Fruit fly (Drosophila melanogaster) whole organism, adult: ENCODE results near the gene GlnRS.

Experiments used
- CG11617 ChIP-seq: fragments of 200-800 bp; sonication (Bioruptor generic); optimal IDR thresholded peaks from 2 replicates; lab custom pipeline; 2017; ENCODE audit warnings: mild to moderate bottlenecking, missing biosample characterization, missing genetic modification reagents, missing genetic modification characterization
- CG12768 ChIP-seq: fragments of 200-800 bp; sonication (Bioruptor generic); optimal IDR thresholded peaks from 2 replicates; lab custom pipeline; 2017; ENCODE audit warnings: missing biosample characterization, missing genetic modification characterization, mild to moderate bottlenecking, moderate library complexity, missing genetic modification reagents
- CG14711 ChIP-seq: fragments of 200-800 bp; sonication (Bioruptor generic); optimal IDR thresholded peaks from 2 replicates; lab custom pipeline; 2018; ENCODE audit warnings: missing biosample characterization, mild to moderate bottlenecking, missing genetic modification characterization, moderate library complexity
- CG1620 ChIP-seq: fragments of 200-800 bp; sonication (Bioruptor generic); optimal IDR thresholded peaks from 2 replicates; lab custom pipeline; 2016; ENCODE audit warnings: missing biosample characterization, missing genetic modification characterization
- CG33017 ChIP-seq: fragments of 200-800 bp; sonication (Bioruptor generic); optimal IDR thresholded peaks from 2 replicates; lab custom pipeline; 2018; ENCODE audit warnings: missing biosample characterization, mild to moderate bottlenecking, missing genetic modification characterization, moderate library complexity
- CG5204 ChIP-seq: fragments of 200-800 bp; sonication (Bioruptor generic); optimal IDR thresholded peaks from 2 replicates; lab custom pipeline; 2016; ENCODE audit warnings: missing biosample characterization, missing genetic modification characterization
- CG7045 ChIP-seq: fragments of 200-800 bp; sonication (Bioruptor generic); optimal IDR thresholded peaks from 2 replicates; lab custom pipeline; 2017; ENCODE audit warnings: missing biosample characterization, mild to moderate bottlenecking, missing genetic modification characterization
- CG7101 ChIP-seq: fragments of 200-800 bp; sonication (Bioruptor generic); optimal IDR thresholded peaks from 2 replicates; lab custom pipeline; 2018; ENCODE audit warnings: missing biosample characterization, mild to moderate bottlenecking, missing genetic modification characterization, moderate library complexity
- Clk ChIP-seq: fragments of 200-800 bp; sonication (Bioruptor generic); optimal IDR thresholded peaks from 2 replicates; lab custom pipeline; 2017; ENCODE audit warnings: missing biosample characterization, missing genetic modification characterization
- Crg-1 ChIP-seq: fragments of 200-800 bp; sonication (Bioruptor generic); optimal IDR thresholded peaks from 2 replicates; lab custom pipeline; 2016; ENCODE audit warnings: missing biosample characterization, missing genetic modification characterization
- Hr96 ChIP-seq: fragments of 200-800 bp; sonication (Bioruptor generic); optimal IDR thresholded peaks from 2 replicates; lab custom pipeline; 2016; ENCODE audit warnings: missing biosample characterization, missing genetic modification characterization
- Mnt ChIP-seq: fragments of 200-800 bp; sonication (Bioruptor generic); optimal IDR thresholded peaks from 2 replicates; lab custom pipeline; 2016; ENCODE audit warnings: missing biosample characterization, mild to moderate bottlenecking, missing genetic modification characterization
- bab1 ChIP-seq: fragments of 200-800 bp; sonication (Bioruptor generic); optimal IDR thresholded peaks from 3 replicates; lab custom pipeline; 2019; ENCODE audit warnings: missing biosample characterization, mild to moderate bottlenecking, missing genetic modification characterization, moderate library complexity
- cic ChIP-seq: fragments of 200-800 bp; sonication (Bioruptor generic); optimal IDR thresholded peaks from 2 replicates; lab custom pipeline; 2017; ENCODE audit warnings: missing biosample characterization, mild to moderate bottlenecking, missing genetic modification characterization, moderate library complexity
- cnc ChIP-seq, 2 experiments: fragments of >200 bp; optimal IDR thresholded peaks; 2 replicates each; lab custom pipeline; 2017
- kay ChIP-seq: fragments of 200-800 bp; sonication (Bioruptor generic); peaks from one replicate; lab custom pipeline; 2016; ENCODE audit warnings: missing biosample characterization, missing genetic modification characterization, borderline replicate concordance
- ovo ChIP-seq: fragments of 200-800 bp; sonication (Bioruptor generic); optimal IDR thresholded peaks from 2 replicates; lab custom pipeline; 2016; ENCODE audit warnings: missing biosample characterization, missing genetic modification characterization
- pad ChIP-seq: fragments of 200-800 bp; sonication (Bioruptor generic); optimal IDR thresholded peaks from 3 replicates; lab custom pipeline; 2017; ENCODE audit warnings: missing biosample characterization, missing genetic modification characterization, mild to moderate bottlenecking, moderate library complexity, missing genetic modification reagents
- tj ChIP-seq: fragments of 200-800 bp; sonication (Bioruptor generic); optimal IDR thresholded peaks from 3 replicates; lab custom pipeline; 2017; ENCODE audit warnings: missing biosample characterization, mild to moderate bottlenecking, missing genetic modification characterization, moderate library complexity
- toe ChIP-seq: fragments of 200-800 bp; sonication (Bioruptor generic); optimal IDR thresholded peaks from 2 replicates; lab custom pipeline; 2016; ENCODE audit warnings: missing biosample characterization, missing genetic modification characterization

Gene GlnRS

DNA sequence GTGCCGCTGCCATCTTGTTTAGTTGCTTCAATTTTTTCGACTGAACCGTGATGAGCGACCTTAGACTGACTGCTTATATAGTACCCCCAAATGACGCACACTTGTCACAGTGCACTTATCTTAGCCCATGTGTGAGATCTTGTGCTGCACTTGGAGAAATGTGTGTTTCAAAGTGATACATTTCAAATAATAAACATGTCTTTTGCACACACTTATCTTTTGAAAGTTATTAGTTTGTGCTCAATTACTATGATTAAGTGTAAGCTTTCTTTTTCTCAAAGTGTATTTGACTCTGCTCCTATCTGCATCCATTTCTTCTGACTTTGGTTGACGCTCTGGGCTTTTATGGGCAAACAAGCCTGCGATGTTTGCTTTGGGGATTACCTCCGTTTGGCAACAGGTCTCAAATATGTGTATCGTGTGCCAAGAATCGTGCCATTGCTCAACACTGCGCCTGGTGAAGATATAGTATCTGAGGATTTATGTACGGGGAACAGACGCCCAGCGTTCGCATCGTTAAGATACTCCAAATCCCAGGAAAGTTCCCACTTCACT, 14.4 kb upstream of the GlnRS start, which contains the start of gene CG10514:
Gene CG10514, minus strand, starts transcription at position 51 of the 555 bp plus-strand sequence.
- TF ChIP-seq CG7101 (tag; lab: Kevin White, UChicago), result peak; percentile 57
- peak; percentile 90 for TF ChIP-seq kay (GFP tag; lab: Kevin White, UChicago)
- TF ChIP-seq ovo (GFP tag; lab: Kevin White, UChicago), result peak; percentile 23
- no peak for TF ChIP-seq CG1620 (GFP tag; lab: Kevin White, UChicago)
- TF ChIP-seq bab1 (GFP tag; lab: Kevin White, UChicago), result no peak
- TF ChIP-seq tj, result no peak
- TF ChIP-seq cic (GFP tag; lab: Kevin White, UChicago), result peak; percentile 65
- TF ChIP-seq Mnt (GFP tag; lab: Kevin White, UChicago), result peak; percentile 33
- peak; percentile 50 for TF ChIP-seq CG7045
- TF ChIP-seq CG12768 (GFP tag; lab: Kevin White, UChicago), result peak; percentile 53
- TF ChIP-seq Clk (GFP tag; lab: Kevin White, UChicago), result no peak
- no peak for TF ChIP-seq Crg-1 (GFP tag; lab: Kevin White, UChicago)
- TF ChIP-seq CG5204 (GFP tag; lab: Kevin White, UChicago), result no peak
- no peak for TF ChIP-seq Hr96 (GFP tag; lab: Kevin White, UChicago)
- no peak for TF ChIP-seq cnc (optimal IDR thresholded peaks at IDR 0.05; lab: Kevin White, UChicago)
- TF ChIP-seq CG33017, result peak; percentile 45
- no peak for TF ChIP-seq CG14711 (tag; lab: Kevin White, UChicago)
- TF ChIP-seq toe (GFP tag; lab: Kevin White, UChicago), result no peak
- no peak for TF ChIP-seq pad (GFP tag; lab: Kevin White, UChicago)
- no peak for TF ChIP-seq CG11617 (GFP tag; lab: Kevin White, UChicago)

DNA sequence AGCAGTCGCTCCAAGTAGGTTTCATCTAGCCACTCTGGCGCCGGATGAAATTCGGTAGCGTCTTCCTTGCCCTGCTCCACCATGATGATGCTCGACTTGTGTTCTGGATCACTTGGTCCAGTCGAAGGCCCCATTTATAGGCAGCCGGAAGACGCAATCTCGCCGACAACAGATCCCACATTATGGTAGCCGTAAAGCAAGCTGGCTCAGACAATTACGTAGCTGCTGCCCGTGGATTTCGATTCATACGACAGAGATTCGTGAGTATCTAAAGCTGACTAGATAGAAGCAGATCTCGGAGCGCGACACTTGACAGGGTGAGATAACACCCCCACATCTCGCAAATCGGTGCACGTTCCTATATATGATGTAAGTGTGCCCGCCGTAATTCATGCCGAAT, 11.6 kb upstream of the GlnRS start, which contains the start of gene CG10513:
Gene CG10513, minus strand, starts transcription at position 101 of the 400 bp plus-strand sequence.
- TF ChIP-seq CG5204 (GFP tag; lab: Kevin White, UChicago) (no peak), CG11617 (GFP tag; lab: Kevin White, UChicago) (no peak), CG7101 (tag; lab: Kevin White, UChicago) (no peak), kay (GFP tag; lab: Kevin White, UChicago) (no peak)

DNA sequence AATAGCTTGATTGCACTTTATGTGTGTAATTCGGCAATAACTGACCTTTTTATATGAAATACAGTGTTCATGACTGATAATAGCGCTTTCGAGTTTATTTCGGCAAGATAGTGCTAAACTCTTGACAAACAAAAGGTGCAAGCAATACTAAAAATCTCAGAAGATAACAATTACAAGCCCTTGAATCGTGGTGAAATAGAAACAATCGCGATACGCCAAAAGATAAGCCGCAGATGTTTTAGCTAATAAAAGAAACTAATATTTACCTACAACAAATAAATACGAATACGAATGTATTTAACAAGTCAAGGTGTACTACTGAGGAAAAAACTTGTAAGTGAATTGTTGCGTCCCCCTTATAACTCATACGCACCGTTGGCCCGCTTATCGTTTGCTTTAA, 9.8 kb upstream of the GlnRS start:
- peak; percentile 94 for TF ChIP-seq kay (GFP tag; lab: Kevin White, UChicago)
- no peak for TF ChIP-seq CG1620 (GFP tag; lab: Kevin White, UChicago)
- no peak for TF ChIP-seq Clk (GFP tag; lab: Kevin White, UChicago)
- TF ChIP-seq CG14711 (tag; lab: Kevin White, UChicago), result peak; percentile 22
- no peak for TF ChIP-seq Hr96 (GFP tag; lab: Kevin White, UChicago)
- peak; percentile 65 for TF ChIP-seq CG7101 (tag; lab: Kevin White, UChicago)
- TF ChIP-seq Crg-1 (GFP tag; lab: Kevin White, UChicago), result peak; percentile 11
- TF ChIP-seq CG5204 (GFP tag; lab: Kevin White, UChicago), result peak; percentile 34
- peak; percentile 97 for TF ChIP-seq cic (GFP tag; lab: Kevin White, UChicago)
- TF ChIP-seq cnc (optimal IDR thresholded peaks at IDR 0.05; lab: Kevin White, UChicago), result no peak
- no peak for TF ChIP-seq toe (GFP tag; lab: Kevin White, UChicago)
- no peak for TF ChIP-seq bab1 (GFP tag; lab: Kevin White, UChicago)
- TF ChIP-seq CG33017, result peak; percentile 71
- TF ChIP-seq pad (GFP tag; lab: Kevin White, UChicago), result peak; percentile 44
- peak; percentile 62 for TF ChIP-seq CG11617 (GFP tag; lab: Kevin White, UChicago)
- peak; percentile 80 for TF ChIP-seq CG7045
- no peak for TF ChIP-seq tj
- peak; percentile 20 for TF ChIP-seq ovo (GFP tag; lab: Kevin White, UChicago)
- peak; percentile 58 for TF ChIP-seq CG12768 (GFP tag; lab: Kevin White, UChicago)
- TF ChIP-seq Mnt (GFP tag; lab: Kevin White, UChicago), result peak; percentile 19

DNA sequence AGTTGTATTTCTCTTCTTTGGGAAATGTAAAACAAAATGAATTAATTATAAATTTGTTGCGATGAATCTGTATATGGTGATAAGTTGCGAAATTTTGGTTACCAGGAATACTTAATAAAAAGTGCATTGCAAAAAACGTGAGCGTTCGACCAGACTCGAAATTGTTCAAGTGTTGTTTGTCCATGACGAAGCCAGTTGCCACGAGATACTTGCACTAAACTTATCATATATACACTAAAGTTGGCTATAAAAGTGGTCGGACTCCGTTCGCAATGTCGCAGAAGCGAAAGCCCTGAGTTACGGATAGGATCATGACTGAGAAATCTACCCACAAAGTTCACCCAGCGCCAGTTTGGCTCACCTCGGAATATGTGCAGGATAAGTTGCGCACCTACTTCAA, 8.0 kb upstream of the GlnRS start, which contains the start of gene CG11878:
Gene CG11878, plus strand, starts transcription at position 301 of the 400 bp plus-strand sequence.
- TF ChIP-seq cic (GFP tag; lab: Kevin White, UChicago), result peak; percentile 0
- TF ChIP-seq CG33017, result no peak
- no peak for TF ChIP-seq tj
- TF ChIP-seq Hr96 (GFP tag; lab: Kevin White, UChicago), result no peak
- TF ChIP-seq CG12768 (GFP tag; lab: Kevin White, UChicago), result no peak

DNA sequence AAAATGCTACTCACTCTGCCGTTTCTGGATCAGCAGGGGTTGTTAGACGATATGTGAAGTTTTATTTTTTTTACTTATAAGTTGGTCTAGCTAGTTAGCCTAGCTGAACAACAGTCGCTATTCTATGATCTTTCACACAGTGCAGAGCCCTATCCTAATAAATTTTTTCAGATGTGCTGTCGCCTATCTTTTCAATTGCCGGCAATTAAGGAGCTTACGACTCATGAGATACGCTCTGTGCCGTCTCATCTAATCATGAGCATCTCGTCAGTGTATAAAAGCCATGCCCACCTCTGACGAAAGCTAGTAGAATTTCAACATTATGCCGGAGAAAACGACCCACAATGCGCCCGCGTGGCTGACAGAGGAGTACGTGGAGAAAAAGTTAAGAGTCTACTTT, 4.4 kb upstream of the GlnRS start, which contains the start of the genes CG11889 and CG11891:
Gene CG11889, plus strand, starts transcription at position 301 of the 400 bp plus-strand sequence.
Gene CG11891, plus strand, starts transcription at position 301 of the 400 bp plus-strand sequence.
- no peak for TF ChIP-seq cnc (optimal IDR thresholded peaks at IDR 0.05; lab: Kevin White, UChicago)
- no peak for TF ChIP-seq pad (GFP tag; lab: Kevin White, UChicago)
- TF ChIP-seq CG1620 (GFP tag; lab: Kevin White, UChicago), result no peak
- TF ChIP-seq Hr96 (GFP tag; lab: Kevin White, UChicago), result no peak

DNA sequence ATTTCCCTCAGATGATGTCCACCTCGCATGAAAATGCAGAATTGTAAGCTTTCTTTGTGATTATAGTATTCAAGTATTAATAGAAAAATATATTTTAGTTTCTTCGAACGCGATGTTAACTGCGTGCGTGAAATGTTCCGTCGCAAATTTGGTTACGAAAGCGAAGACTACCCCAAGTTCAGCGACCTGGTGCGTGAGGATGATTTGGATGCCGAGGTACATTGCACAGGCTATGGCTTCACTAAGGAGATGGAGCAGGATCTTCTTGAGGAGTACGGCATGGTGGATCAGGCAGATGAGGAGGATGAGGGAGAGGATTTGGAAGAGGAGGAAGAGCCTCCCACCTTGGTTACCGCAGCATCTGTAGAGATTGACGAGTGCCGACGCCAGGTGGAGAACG, 1.2 kb upstream of the GlnRS start:
- TF ChIP-seq ovo (GFP tag; lab: Kevin White, UChicago), result no peak
- no peak for TF ChIP-seq Mnt (GFP tag; lab: Kevin White, UChicago)
- no peak for TF ChIP-seq CG12768 (GFP tag; lab: Kevin White, UChicago)
- TF ChIP-seq CG11617 (GFP tag; lab: Kevin White, UChicago), result no peak
- no peak for TF ChIP-seq CG33017
- TF ChIP-seq cnc (optimal IDR thresholded peaks at IDR 0.05; lab: Kevin White, UChicago), result no peak
- no peak for TF ChIP-seq tj
